Worm (Caenorhabditis elegans) whole organism, young adult: ENCODE measurements around the gene wrk-1.

Experiments
- C17E4.6 ChIP-seq: fragments of 200-800 bp; sonication (Bioruptor generic); IDR thresholded peaks from 2 replicates; pipeline ENCODE4 v1.3.6; 2022; ENCODE audit warnings: missing genetic modification reagents, missing genetic modification characterization, missing compliant biosample characterization
- D2030.7 ChIP-seq: fragments of 200-800 bp; sonication (Bioruptor generic); IDR thresholded peaks from 2 replicates; pipeline ENCODE4 v1.3.6; 2022; ENCODE audit warnings: missing genetic modification reagents, missing genetic modification characterization, missing compliant biosample characterization
- T26A5.8 ChIP-seq: sonication (generic microtip); optimal IDR thresholded peaks from 2 replicates; lab custom pipeline; 2016; ENCODE audit warnings: missing genetic modification characterization, missing compliant biosample characterization
- Y67H2A.10 ChIP-seq: fragments of 200-800 bp; sonication (Bioruptor generic); conservative IDR thresholded peaks from 2 replicates; pipeline ENCODE4 v1.3.6; 2022; ENCODE audit warnings: missing genetic modification reagents, missing genetic modification characterization, missing compliant biosample characterization
- aptf-2 ChIP-seq: fragments of 200-800 bp; sonication (Bioruptor generic); conservative IDR thresholded peaks from 2 replicates; pipeline ENCODE4 v1.3.6; 2022; ENCODE audit warnings: missing genetic modification reagents, missing genetic modification characterization, missing compliant biosample characterization
- attf-6 ChIP-seq: fragments of 200-800 bp; sonication (Bioruptor generic); IDR thresholded peaks from 2 replicates; pipeline ENCODE4 v1.3.6; 2022; ENCODE audit warnings: missing genetic modification reagents, missing genetic modification characterization, missing compliant biosample characterization
- cebp-1 ChIP-seq, 2 experiments: fragments of 200-800 bp in 1 of 2; sonication (Bioruptor generic) in 1 of 2; sonication (generic microtip) in 1 of 2; IDR thresholded peaks in 1 of 2; optimal IDR thresholded peaks in 1 of 2; 2 replicates each; pipeline versions ENCODE4 v1.3.6 to Lab custom; 2017 to 2022; ENCODE audit warnings: missing compliant biosample characterization in 2 of 2, missing genetic modification characterization in 2 of 2, mild to moderate bottlenecking in 1 of 2, missing genetic modification reagents in 1 of 2, moderate library complexity in 1 of 2
- ceh-100 ChIP-seq: fragments of 200-800 bp; sonication (Bioruptor generic); IDR thresholded peaks from 2 replicates; pipeline ENCODE4 v1.3.6; 2022; ENCODE audit warnings: missing genetic modification reagents, missing genetic modification characterization, missing compliant biosample characterization
- ceh-40 ChIP-seq: fragments of 200-800 bp; sonication (Bioruptor generic); IDR thresholded peaks from 2 replicates; pipeline ENCODE4 v1.3.6; 2022; ENCODE audit warnings: missing genetic modification characterization, missing compliant biosample characterization
- chd-7 ChIP-seq: sonication (generic microtip); optimal IDR thresholded peaks from 2 replicates; lab custom pipeline; 2016; ENCODE audit warnings: mild to moderate bottlenecking, missing genetic modification characterization, moderate library complexity, missing compliant biosample characterization
- egl-44 ChIP-seq: fragments of 200-800 bp; sonication (Bioruptor generic); IDR thresholded peaks from 2 replicates; pipeline ENCODE4 v1.3.6; 2022; ENCODE audit warnings: missing genetic modification reagents, missing genetic modification characterization, missing compliant biosample characterization
- egrh-3 ChIP-seq: fragments of 200-800 bp; sonication (Bioruptor generic); IDR thresholded peaks from 2 replicates; pipeline ENCODE4 v1.3.6; 2022; ENCODE audit warnings: missing genetic modification reagents, missing genetic modification characterization, missing compliant biosample characterization
- ekl-4 ChIP-seq: fragments of 200-800 bp; sonication (Bioruptor generic); IDR thresholded peaks from 2 replicates; pipeline ENCODE4 v1.3.6; 2022; ENCODE audit warnings: missing genetic modification reagents, missing genetic modification characterization, missing compliant biosample characterization
- hlh-12 ChIP-seq: sonication (generic microtip); optimal IDR thresholded peaks from 2 replicates; lab custom pipeline; 2016; ENCODE audit warnings: missing genetic modification characterization, missing compliant biosample characterization
- lag-1 ChIP-seq: fragments of 200-800 bp; sonication (Bioruptor generic); IDR thresholded peaks from 2 replicates; pipeline ENCODE4 v1.3.6; 2022; ENCODE audit warnings: missing genetic modification reagents, missing genetic modification characterization, missing compliant biosample characterization
- let-607 ChIP-seq, 2 experiments: fragments of 200-800 bp in 1 of 2; sonication (Bioruptor generic) in 1 of 2; sonication (generic microtip) in 1 of 2; optimal IDR thresholded peaks; 2 replicates each; lab custom pipeline; 2016 to 2018; ENCODE audit warnings: mild to moderate bottlenecking in 2 of 2, missing compliant biosample characterization in 2 of 2, missing genetic modification characterization in 2 of 2, moderate library complexity in 2 of 2, missing genotype in 1 of 2
- lin-35 ChIP-seq, 3 experiments: fragments of 150-350 bp in 2 of 3; sonication (generic microtip) in 1 of 3; optimal IDR thresholded peaks; 2 replicates each; lab custom pipeline; 2014 to 2018; ENCODE audit warnings: missing biosample characterization in 3 of 3, missing genetic modification characterization in 3 of 3, missing genetic modification reagents in 3 of 3
- mel-28 ChIP-seq: sonication (generic microtip); optimal IDR thresholded peaks from 2 replicates; lab custom pipeline; 2016; ENCODE audit warnings: borderline replicate concordance, mild to moderate bottlenecking, missing genetic modification characterization, missing compliant biosample characterization
- nfya-1 ChIP-seq: sonication (generic microtip); optimal IDR thresholded peaks from 2 replicates; lab custom pipeline; 2017; ENCODE audit warnings: antibody characterized with exemption, missing compliant biosample characterization, missing genetic modification characterization, borderline replicate concordance; ENCODE audit not compliant: insufficient read depth
- nfyb-1 ChIP-seq: fragments of 200-800 bp; sonication (Bioruptor generic); IDR thresholded peaks from 2 replicates; pipeline ENCODE4 v1.3.6; 2022; ENCODE audit warnings: missing genetic modification reagents, missing genetic modification characterization, missing compliant biosample characterization
- nhr-80 ChIP-seq: sonication (generic microtip); optimal IDR thresholded peaks from 2 replicates; lab custom pipeline; 2016; ENCODE audit warnings: missing genetic modification characterization, missing compliant biosample characterization
- nhr-90 ChIP-seq: sonication (generic microtip); optimal IDR thresholded peaks from 2 replicates; lab custom pipeline; 2016; ENCODE audit warnings: missing genotype, mild to moderate bottlenecking, missing genetic modification characterization, missing compliant biosample characterization
- pbrm-1 ChIP-seq: fragments of 200-800 bp; sonication (Bioruptor generic); IDR thresholded peaks from 2 replicates; pipeline ENCODE4 v1.3.6; 2022; ENCODE audit warnings: missing genetic modification reagents, missing genetic modification characterization, missing compliant biosample characterization
- rcor-1 ChIP-seq: fragments of 200-800 bp; sonication (Bioruptor generic); IDR thresholded peaks from 2 replicates; pipeline ENCODE4 v1.3.6; 2022; ENCODE audit warnings: missing genetic modification reagents, missing genetic modification characterization, missing compliant biosample characterization
- rec-8 ChIP-seq, 2 experiments: sonication (generic microtip); optimal IDR thresholded peaks; 2 replicates each; lab custom pipeline; 2016; ENCODE audit warnings: mild to moderate bottlenecking in 2 of 2, missing genetic modification characterization in 2 of 2, missing genetic modification reagents in 2 of 2, missing genotype in 2 of 2, missing biosample characterization in 1 of 2, missing compliant biosample characterization in 1 of 2, moderate library complexity in 1 of 2
- snpc-1.3 ChIP-seq: sonication (generic microtip); optimal IDR thresholded peaks from 2 replicates; lab custom pipeline; 2017; ENCODE audit warnings: missing genetic modification characterization, mild to moderate bottlenecking, missing compliant biosample characterization, antibody characterized with exemption, moderate library complexity, missing genotype, missing genetic modification reagents; ENCODE audit not compliant: insufficient read depth
- unc-130 ChIP-seq: sonication (generic microtip); optimal IDR thresholded peaks from 2 replicates; lab custom pipeline; 2016; ENCODE audit warnings: missing genetic modification reagents, missing genetic modification characterization, missing compliant biosample characterization
- xnd-1 ChIP-seq: sonication (generic microtip); optimal IDR thresholded peaks from 2 replicates; lab custom pipeline; 2016; ENCODE audit warnings: missing genotype, missing genetic modification reagents, missing genetic modification characterization, missing compliant biosample characterization
- ztf-28 ChIP-seq: fragments of 200-800 bp; sonication (Bioruptor generic); IDR thresholded peaks from 2 replicates; pipeline ENCODE4 v1.3.6; 2022; ENCODE audit warnings: missing genetic modification reagents, missing genetic modification characterization, missing compliant biosample characterization
- ztf-6 ChIP-seq: fragments of 200-800 bp; sonication (Bioruptor generic); IDR thresholded peaks from 2 replicates; pipeline ENCODE4 v1.3.6; 2022; ENCODE audit warnings: missing genetic modification reagents, missing genetic modification characterization, missing compliant biosample characterization

Gene wrk-1

ce11 chrX:8368210-8368609, 24.2 kb downstream of the wrk-1 start (continued):
- no peak for TF ChIP-seq ekl-4 (GFP tag; lab: Robert Waterston, UW)
- TF ChIP-seq nfyb-1 (GFP tag; lab: Robert Waterston, UW), result no peak
- TF ChIP-seq, all 124 proteins: peak for 22

ce11 chrX:8367553-8367952, 24.8 kb downstream of the wrk-1 start, which contains the start of gene F40B5.2:
Gene F40B5.2, plus strand, starts transcription at chrX:8367853.
- TF ChIP-seq chd-7 (tag; lab: Kevin White, UChicago) (no peak), mel-28 (tag; lab: Kevin White, UChicago) (no peak), aptf-2 (GFP tag; lab: Robert Waterston, UW) (no peak), rec-8 (tag; optimal IDR thresholded peaks at IDR 0.05; lab: Kevin White, UChicago) (no peak), ceh-40 (GFP tag; lab: Robert Waterston, UW) (no peak), D2030.7 (GFP tag; lab: Robert Waterston, UW) (no peak)

ce11 chrX:8362379-8362778, 30.0 kb downstream of the wrk-1 start:
- TF ChIP-seq lag-1 (GFP tag; lab: Robert Waterston, UW) (no peak), Y67H2A.10 (GFP tag; lab: Robert Waterston, UW) (no peak), pbrm-1 (GFP tag; lab: Robert Waterston, UW) (no peak), cebp-1 (GFP tag; IDR thresholded peaks at IDR 0.05; lab: Robert Waterston, UW) (no peak), cebp-1 (tag; optimal IDR thresholded peaks at IDR 0.05; lab: Kevin White, UChicago) (no peak), T26A5.8 (tag; lab: Kevin White, UChicago) (no peak), snpc-1.3 (tag; lab: Kevin White, UChicago) (no peak), attf-6 (no peak), unc-130 (GFP tag; lab: Kevin White, UChicago) (no peak), rcor-1 (GFP tag; lab: Robert Waterston, UW) (no peak), lin-35 (GFP tag; optimal IDR thresholded peaks at IDR 0.05; lab: Kevin White, UChicago) (no peak), egrh-3 (GFP tag; lab: Robert Waterston, UW) (no peak), egl-44 (no peak)

ce11 chrX:8356305-8356704, 36.1 kb downstream of the wrk-1 start:
- TF ChIP-seq ztf-6 (GFP tag; lab: Robert Waterston, UW) (no peak), nhr-80 (tag; lab: Kevin White, UChicago) (peak; percentile 51)

ce11 chrX:8355350-8355749, 37.0 kb downstream of the wrk-1 start:
- TF ChIP-seq nfya-1 (tag; lab: Kevin White, UChicago) (no peak), nhr-90 (tag; lab: Kevin White, UChicago) (peak; percentile 9), nhr-80 (tag; lab: Kevin White, UChicago) (peak; percentile 94), xnd-1 (tag; lab: Kevin White, UChicago) (no peak), let-607 (tag; optimal IDR thresholded peaks at IDR 0.05; lab: Kevin White, UChicago) (no peak), ceh-100 (GFP tag; lab: Robert Waterston, UW) (no peak), C17E4.6 (GFP tag; lab: Robert Waterston, UW) (no peak), ztf-28 (GFP tag; lab: Robert Waterston, UW) (no peak), hlh-12 (tag; lab: Kevin White, UChicago) (no peak)
